Worm (Caenorhabditis elegans) whole organism, early embryonic: ENCODE measurements around the gene fbxc-7.

Source experiments
- F13C5.2 ChIP-seq: sonication (generic microtip); optimal IDR thresholded peaks from 2 replicates; lab custom pipeline; 2017; ENCODE audit warnings: mild to moderate bottlenecking, missing genetic modification characterization, inconsistent platforms, missing compliant biosample characterization
- ama-1 ChIP-seq: fragments of 150-350 bp; optimal IDR thresholded peaks from 2 replicates; lab custom pipeline; 2014
- ceh-13 ChIP-seq: fragments of 200-800 bp; sonication (Bioruptor generic); optimal IDR thresholded peaks from 2 replicates; lab custom pipeline; 2018; ENCODE audit warnings: mild to moderate bottlenecking, missing genetic modification characterization, missing compliant biosample characterization
- ceh-36 ChIP-seq: sonication (generic microtip); optimal IDR thresholded peaks from 2 replicates; lab custom pipeline; 2016; ENCODE audit warnings: missing genetic modification characterization, inconsistent platforms, missing compliant biosample characterization
- flt-1 ChIP-seq: fragments of 200-800 bp; sonication (Bioruptor generic); IDR thresholded peaks from 2 replicates; pipeline ENCODE4 v1.3.6; 2022; ENCODE audit warnings: missing genetic modification characterization, missing compliant biosample characterization
- hnd-1 ChIP-seq: sonication (generic microtip); optimal IDR thresholded peaks from 2 replicates; lab custom pipeline; 2016; ENCODE audit warnings: missing genetic modification characterization, missing compliant biosample characterization
- pes-1 ChIP-seq: fragments of 200-800 bp; sonication (Bioruptor generic); IDR thresholded peaks from 2 replicates; pipeline ENCODE4 v1.3.6; 2022; ENCODE audit warnings: missing genetic modification reagents, missing genetic modification characterization, missing compliant biosample characterization
- scrt-1 ChIP-seq: fragments of 200-800 bp; sonication (Bioruptor generic); IDR thresholded peaks from 2 replicates; pipeline ENCODE4 v1.3.6; 2022; ENCODE audit warnings: missing genetic modification characterization, missing compliant biosample characterization
- sea-1 ChIP-seq: fragments of 200-800 bp; sonication (Bioruptor generic); conservative IDR thresholded peaks from 2 replicates; pipeline ENCODE4 v1.3.6; 2022; ENCODE audit warnings: missing genetic modification characterization, missing compliant biosample characterization
- tbx-11 ChIP-seq: fragments of 200-800 bp; sonication (Bioruptor generic); IDR thresholded peaks from 2 replicates; pipeline ENCODE4 v1.3.6; 2022; ENCODE audit warnings: missing genetic modification characterization, missing compliant biosample characterization

DNA sequence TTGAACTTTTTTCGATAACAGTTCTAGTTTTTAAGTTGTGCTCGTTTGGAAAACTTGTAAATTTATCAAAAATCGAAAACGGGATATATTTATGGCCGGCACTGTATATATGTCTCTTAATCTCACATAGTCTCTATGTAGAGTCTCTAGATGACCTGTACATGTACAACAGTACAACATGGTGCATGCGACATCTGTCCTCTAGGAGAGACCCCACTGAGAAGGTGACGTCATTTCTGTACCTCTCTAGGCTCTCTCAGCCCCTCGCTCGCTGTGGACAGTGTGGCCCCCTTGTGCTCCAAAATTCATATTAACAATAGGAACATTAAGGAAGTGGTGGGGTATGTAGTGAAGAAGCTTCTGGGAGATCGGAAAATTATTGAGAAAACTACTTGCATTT lies 17.5 kb upstream of the fbxc-7 start:
- TF ChIP-seq flt-1 (no peak), sea-1 (GFP tag; lab: Robert Waterston, UW) (0 out of 2 replicates have a peak, but pooled peaks have one; percentile 22), pes-1 (GFP tag; lab: Robert Waterston, UW) (no peak; the same call in 1 of the 2 replicates), ama-1 (lab: Kevin White, UChicago) (no peak), hnd-1 (tag; lab: Kevin White, UChicago) (no peak), tbx-11 (GFP tag; lab: Robert Waterston, UW) (no peak), scrt-1 (no peak), F13C5.2 (no peak), ceh-36 (tag; lab: Kevin White, UChicago) (no peak), ceh-13 (GFP tag; lab: Kevin White, UChicago) (no peak)
